Worm (Caenorhabditis elegans): ENCODE measurements around the gene srbc-25.

- no peak for TF ChIP-seq flt-1 (GFP tag; IDR thresholded peaks at IDR 0.05)
- no peak for TF ChIP-seq tab-1 (GFP tag; IDR thresholded peaks at IDR 0.05)
- no peak for TF ChIP-seq med-1 (GFP tag; optimal IDR thresholded peaks at IDR 0.05; ENCODE audit: insufficient read depth)
- TF ChIP-seq klf-2 (GFP tag; conservative IDR thresholded peaks at IDR 0.05), result no peak
- no peak for TF ChIP-seq ztf-29 (GFP tag; IDR thresholded peaks at IDR 0.05)
- TF ChIP-seq ref-1 (GFP tag; conservative IDR thresholded peaks at IDR 0.05), result no peak
- TF ChIP-seq ztf-23 (GFP tag; IDR thresholded peaks at IDR 0.05), result no peak
- no peak for TF ChIP-seq T22C8.4 (GFP tag; IDR thresholded peaks at IDR 0.05)
Observed at ce11 chrV:17198926-17199325, 25.1 kb downstream of the srbc-25 start, which contains the start of gene srz-96.

Measured in whole organism, midembryonic.